1 fruit fly cellular context compared by ENCODE assay signal in the genomic region with DNA sequence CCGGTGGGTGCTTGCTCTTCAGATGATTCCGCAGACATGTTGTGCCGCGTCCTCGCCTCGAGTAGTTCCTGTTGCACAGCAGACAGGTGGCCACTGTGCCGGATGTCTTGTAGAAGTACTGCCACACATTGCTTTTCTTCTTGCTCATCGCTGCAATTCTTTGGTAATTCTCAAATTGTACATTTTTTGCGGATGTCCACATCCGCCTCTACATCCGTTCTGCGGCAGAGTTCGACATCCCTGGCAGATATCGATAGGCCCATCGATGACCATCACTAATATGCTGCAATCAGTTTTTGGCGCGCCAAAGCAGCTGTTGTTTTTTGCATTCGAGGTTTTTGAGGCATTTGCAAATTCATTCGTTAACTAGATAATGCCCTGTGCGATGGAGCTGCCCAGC.
A peak's percentile ranks its signal among the peaks of the same experiment; 100 is the strongest.
TF ChIP-seq lines count a peak whose summit lies in the region.

Gene CG13775, minus strand, starts transcription at position 226 of the 400 bp plus-strand sequence.
Gene CG3430, plus strand, starts transcription at position 284 of the 400 bp plus-strand sequence.

TF ChIP-seq in whole organism, embryonic, 481 proteins besides CTCF, POLR2A, EP300 and RAD21 (continued from another document):
- TF ChIP-seq CG11456 (GFP tag; IDR thresholded peaks at IDR 0.05; lab: Robert Waterston, UW) (peak; percentile 58; the same call in 2 of the 3 replicates), nerfin-1 (tag; optimal IDR thresholded peaks at IDR 0.05; lab: Kevin White, UChicago) (peak; percentile 12), gce (GFP tag; IDR thresholded peaks at IDR 0.05; lab: Robert Waterston, UW) (0 out of 3 replicates have a peak, but pooled peaks have one; percentile 31), Sin3A (optimal IDR thresholded peaks at IDR 0.05; lab: Kevin White, UChicago) (peak; percentile 43), Mes4 (GFP tag; optimal IDR thresholded peaks at IDR 0.05; lab: Kevin White, UChicago) (peak; percentile 8), Sry-β (GFP tag; optimal IDR thresholded peaks at IDR 0.05; lab: Kevin White, UChicago) (peak; percentile 22), seq (GFP tag; IDR thresholded peaks at IDR 0.05; lab: Robert Waterston, UW) (0 out of 2 replicates have a peak, but pooled peaks have one; percentile 45), ci (GFP tag; IDR thresholded peaks at IDR 0.05; lab: Robert Waterston, UW) (peak; percentile 52; the same call in 2 of the 3 replicates), crc (GFP tag; optimal IDR thresholded peaks at IDR 0.05; lab: Kevin White, UChicago) (no peak), Adf1 (GFP tag; IDR thresholded peaks at IDR 0.05; lab: Robert Waterston, UW) (peak; percentile 71), CG4424 (GFP tag; optimal IDR thresholded peaks at IDR 0.05; lab: Kevin White, UChicago) (peak; percentile 37), Doc2 (GFP tag; IDR thresholded peaks at IDR 0.05; lab: Robert Waterston, UW) (no peak), E2f2 (GFP tag; IDR thresholded peaks at IDR 0.05; lab: Robert Waterston, UW) (peak; percentile 85), fd64A (GFP tag; optimal IDR thresholded peaks at IDR 0.05; lab: Kevin White, UChicago) (no peak), CG17328 (GFP tag; IDR thresholded peaks at IDR 0.05; lab: Robert Waterston, UW) (peak; percentile 55), Dip3 (GFP tag; optimal IDR thresholded peaks at IDR 0.05; lab: Kevin White, UChicago) (no peak), cas (GFP tag; IDR thresholded peaks at IDR 0.05; lab: Robert Waterston, UW) (0 out of 2 replicates have a peak, but pooled peaks have one; percentile 32), mirr (GFP tag; optimal IDR thresholded peaks at IDR 0.05; lab: Kevin White, UChicago) (peak; percentile 28)
TF ChIP-seq in whole organism, embryonic: peak in this region for 166.
